Worm (Caenorhabditis elegans): Measurements from ENCODE around the gene Y47G7B.2.

- TF ChIP-seq ZK546.5 (tag; optimal IDR thresholded peaks at IDR 0.05) (no peak), nhr-12 (tag; optimal IDR thresholded peaks at IDR 0.05) (no peak), pha-4 (tag; optimal IDR thresholded peaks at IDR 0.05) (no peak), jun-1 (tag; optimal IDR thresholded peaks at IDR 0.05) (no peak), ceh-82 (tag; optimal IDR thresholded peaks at IDR 0.05) (no peak), tbx-2 (tag; optimal IDR thresholded peaks at IDR 0.05) (no peak), daf-12 (tag; optimal IDR thresholded peaks at IDR 0.05) (no peak), unc-62 (GFP tag; optimal IDR thresholded peaks at IDR 0.05) (no peak)
Observed at ce11 chrII:2725561-2725960, 17.7 kb upstream of the Y47G7B.2 start, which contains the start of the genes T05A8.11 and nep-2.

Measured in whole organism, L3 larva.